Worm (Caenorhabditis elegans) whole organism, late embryonic: Measurements from ENCODE around the gene hot-4.

Source experiments
- C08G9.2 ChIP-seq: sonication (generic microtip); optimal IDR thresholded peaks from 2 replicates; lab custom pipeline; 2016; ENCODE audit warnings: mild to moderate bottlenecking, missing genetic modification characterization, moderate library complexity, missing compliant biosample characterization
- C38D4.7 ChIP-seq: fragments of 200-800 bp; sonication (Bioruptor generic); optimal IDR thresholded peaks from 2 replicates; lab custom pipeline; 2018; ENCODE audit warnings: mild to moderate bottlenecking, missing genetic modification characterization, moderate library complexity, missing compliant biosample characterization
- F13H6.1 ChIP-seq: sonication (generic microtip); optimal IDR thresholded peaks from 2 replicates; lab custom pipeline; 2016; ENCODE audit warnings: missing genetic modification characterization, missing compliant biosample characterization
- K02D7.2 ChIP-seq: sonication (generic microtip); optimal IDR thresholded peaks from 2 replicates; lab custom pipeline; 2017; ENCODE audit warnings: mild to moderate bottlenecking, missing genetic modification characterization, missing compliant biosample characterization
- K09A11.1 ChIP-seq: sonication (generic microtip); optimal IDR thresholded peaks from 2 replicates; lab custom pipeline; 2017; ENCODE audit warnings: antibody characterized with exemption, mild to moderate bottlenecking, missing genetic modification characterization, missing compliant biosample characterization; ENCODE audit not compliant: insufficient read depth
- T23F11.4 ChIP-seq: fragments of 200-800 bp; sonication (Bioruptor generic); optimal IDR thresholded peaks from 2 replicates; lab custom pipeline; 2018; ENCODE audit warnings: mild to moderate bottlenecking, missing genetic modification characterization, missing compliant biosample characterization
- Y22D7AL.16 ChIP-seq: sonication (generic microtip); optimal IDR thresholded peaks from 2 replicates; lab custom pipeline; 2016; ENCODE audit warnings: missing genetic modification characterization, missing compliant biosample characterization
- ama-1 ChIP-seq: fragments of 150-350 bp; optimal IDR thresholded peaks from 2 replicates; lab custom pipeline; 2014
- ceh-2 ChIP-seq: sonication (generic microtip); optimal IDR thresholded peaks from 2 replicates; lab custom pipeline; 2016; ENCODE audit warnings: missing genotype, missing genetic modification characterization, missing compliant biosample characterization
- ceh-22 ChIP-seq: sonication (generic microtip); optimal IDR thresholded peaks from 2 replicates; lab custom pipeline; 2017; ENCODE audit warnings: missing biosample characterization, missing genetic modification characterization
- ceh-24 ChIP-seq: sonication (generic microtip); optimal IDR thresholded peaks from 2 replicates; lab custom pipeline; 2016; ENCODE audit warnings: mild to moderate bottlenecking, missing genetic modification characterization, missing compliant biosample characterization
- ceh-30 ChIP-seq: fragments of 150-350 bp; optimal IDR thresholded peaks from 2 replicates; lab custom pipeline; 2014; ENCODE audit warnings: missing biosample characterization, missing genetic modification characterization
- ceh-34 ChIP-seq: sonication (generic microtip); optimal IDR thresholded peaks from 2 replicates; lab custom pipeline; 2016; ENCODE audit warnings: mild to moderate bottlenecking, missing genetic modification characterization, missing compliant biosample characterization
- ceh-48 ChIP-seq: sonication (generic microtip); optimal IDR thresholded peaks from 2 replicates; lab custom pipeline; 2016; ENCODE audit warnings: missing genetic modification characterization, inconsistent platforms, missing compliant biosample characterization
- ceh-6 ChIP-seq: fragments of 200-800 bp; sonication (Bioruptor generic); optimal IDR thresholded peaks from 2 replicates; lab custom pipeline; 2018; ENCODE audit warnings: mild to moderate bottlenecking, missing genetic modification characterization, missing compliant biosample characterization
- dve-1 ChIP-seq: sonication (generic microtip); optimal IDR thresholded peaks from 2 replicates; lab custom pipeline; 2017; ENCODE audit warnings: antibody characterized with exemption, mild to moderate bottlenecking, missing genetic modification characterization, missing compliant biosample characterization
- elt-2 ChIP-seq: sonication (generic microtip); optimal IDR thresholded peaks from 2 replicates; lab custom pipeline; 2016; ENCODE audit warnings: missing genetic modification reagents, missing genetic modification characterization, missing compliant biosample characterization
- elt-4 ChIP-seq: sonication (generic microtip); optimal IDR thresholded peaks from 2 replicates; lab custom pipeline; 2016; ENCODE audit warnings: missing genetic modification characterization, missing compliant biosample characterization
- fax-1 ChIP-seq: sonication (generic microtip); optimal IDR thresholded peaks from 2 replicates; lab custom pipeline; 2016; ENCODE audit warnings: missing genotype, missing genetic modification characterization, missing compliant biosample characterization
- fkh-10 ChIP-seq: fragments of 150-350 bp; optimal IDR thresholded peaks from 2 replicates; lab custom pipeline; 2014; ENCODE audit warnings: missing biosample characterization, missing genetic modification reagents, missing genetic modification characterization
- gmeb-2 ChIP-seq: sonication (generic microtip); optimal IDR thresholded peaks from 2 replicates; lab custom pipeline; 2016; ENCODE audit warnings: missing genetic modification characterization, inconsistent platforms, missing compliant biosample characterization
- hlh-13 ChIP-seq: fragments of 200-800 bp; sonication (Bioruptor generic); optimal IDR thresholded peaks from 2 replicates; lab custom pipeline; 2018; ENCODE audit warnings: mild to moderate bottlenecking, missing genetic modification characterization, missing compliant biosample characterization
- hlh-15 ChIP-seq: sonication (generic microtip); optimal IDR thresholded peaks from 2 replicates; lab custom pipeline; 2016; ENCODE audit warnings: missing genetic modification characterization, missing compliant biosample characterization
- hlh-30 ChIP-seq: sonication (generic microtip); optimal IDR thresholded peaks from 2 replicates; lab custom pipeline; 2017; ENCODE audit warnings: antibody characterized with exemption, missing genetic modification characterization, missing compliant biosample characterization; ENCODE audit not compliant: insufficient read depth
- hlh-6 ChIP-seq: sonication (generic microtip); optimal IDR thresholded peaks from 2 replicates; lab custom pipeline; 2016; ENCODE audit warnings: missing genotype, missing genetic modification characterization, missing compliant biosample characterization
- hlh-8 ChIP-seq: sonication (generic microtip); optimal IDR thresholded peaks from 2 replicates; lab custom pipeline; 2016; ENCODE audit warnings: missing genotype, missing genetic modification characterization, missing compliant biosample characterization
- mec-3 ChIP-seq: sonication (generic microtip); optimal IDR thresholded peaks from 2 replicates; lab custom pipeline; 2016; ENCODE audit warnings: borderline replicate concordance, missing genetic modification characterization, missing compliant biosample characterization
- nfya-1 ChIP-seq: sonication (generic microtip); optimal IDR thresholded peaks from 2 replicates; lab custom pipeline; 2017; ENCODE audit warnings: missing genetic modification characterization, mild to moderate bottlenecking, missing compliant biosample characterization, antibody characterized with exemption, moderate library complexity
- npax-4 ChIP-seq: sonication (generic microtip); optimal IDR thresholded peaks from 2 replicates; lab custom pipeline; 2016; ENCODE audit warnings: missing genetic modification characterization, missing compliant biosample characterization
- odd-2 ChIP-seq: sonication (generic microtip); optimal IDR thresholded peaks from 2 replicates; lab custom pipeline; 2017; ENCODE audit warnings: antibody characterized with exemption, mild to moderate bottlenecking, missing genetic modification characterization, missing compliant biosample characterization
- pax-1 ChIP-seq: fragments of 150-350 bp; optimal IDR thresholded peaks from 2 replicates; lab custom pipeline; 2014; ENCODE audit warnings: missing biosample characterization, missing genetic modification characterization
- pqm-1 ChIP-seq: sonication (generic microtip); optimal IDR thresholded peaks from 2 replicates; lab custom pipeline; 2016; ENCODE audit warnings: missing genetic modification characterization, missing compliant biosample characterization
- ref-2 ChIP-seq: sonication (generic microtip); optimal IDR thresholded peaks from 2 replicates; lab custom pipeline; 2016; ENCODE audit warnings: missing genetic modification characterization, missing compliant biosample characterization
- sdc-2 ChIP-seq: sonication (generic microtip); optimal IDR thresholded peaks from 2 replicates; lab custom pipeline; 2016; ENCODE audit warnings: missing genotype, missing genetic modification characterization, missing compliant biosample characterization
- sox-4 ChIP-seq: sonication (generic microtip); optimal IDR thresholded peaks from 2 replicates; lab custom pipeline; 2017; ENCODE audit warnings: mild to moderate bottlenecking, missing genetic modification characterization, inconsistent platforms, missing compliant biosample characterization
- syd-9 ChIP-seq: sonication (generic microtip); optimal IDR thresholded peaks from 2 replicates; lab custom pipeline; 2016; ENCODE audit warnings: mild to moderate bottlenecking, missing genetic modification characterization, moderate library complexity, missing compliant biosample characterization
- tbx-2 ChIP-seq: sonication (generic microtip); optimal IDR thresholded peaks from 2 replicates; lab custom pipeline; 2016; ENCODE audit warnings: missing genetic modification characterization, missing compliant biosample characterization
- tbx-7 ChIP-seq: sonication (generic microtip); optimal IDR thresholded peaks from 2 replicates; lab custom pipeline; 2016; ENCODE audit warnings: missing genotype, missing genetic modification characterization, missing compliant biosample characterization
- unc-42 ChIP-seq: sonication (generic microtip); optimal IDR thresholded peaks from 2 replicates; lab custom pipeline; 2016; ENCODE audit warnings: missing genotype, missing genetic modification characterization, missing compliant biosample characterization
- zip-5 ChIP-seq: sonication (generic microtip); optimal IDR thresholded peaks from 2 replicates; lab custom pipeline; 2016; ENCODE audit warnings: missing genetic modification characterization, missing compliant biosample characterization
- ztf-16 ChIP-seq: sonication (generic microtip); optimal IDR thresholded peaks from 2 replicates; lab custom pipeline; 2017; ENCODE audit warnings: missing genetic modification characterization, missing compliant biosample characterization

Gene hot-4

ce11 chrIII:6230870-6231269 is 13.7 kb downstream of the hot-4 start, which contains the start of gene esyt-2:
Gene esyt-2 (minus strand): TSS chrIII:6230970.
- no peak for TF ChIP-seq odd-2
- no peak for TF ChIP-seq hlh-6 (tag; lab: Kevin White, UChicago)
- TF ChIP-seq sdc-2 (tag; lab: Kevin White, UChicago): no peak
- no peak for TF ChIP-seq hlh-13 (GFP tag; lab: Kevin White, UChicago)
- TF ChIP-seq tbx-2: no peak
- no peak for TF ChIP-seq hlh-15 (tag; lab: Kevin White, UChicago)
- TF ChIP-seq ceh-6 (GFP tag; lab: Kevin White, UChicago): no peak
- TF ChIP-seq fkh-10: no peak
- no peak for TF ChIP-seq dve-1
- TF ChIP-seq elt-2 (tag; lab: Kevin White, UChicago): no peak
- TF ChIP-seq pax-1 (tag; lab: Kevin White, UChicago): no peak

- TF ChIP-seq K09A11.1 (no peak), elt-2 (tag; lab: Kevin White, UChicago) (peak; percentile 85), fax-1 (tag; lab: Kevin White, UChicago) (no peak)
Measured at ce11 chrIII:6231880-6232279, 14.7 kb downstream of the hot-4 start.

DNA sequence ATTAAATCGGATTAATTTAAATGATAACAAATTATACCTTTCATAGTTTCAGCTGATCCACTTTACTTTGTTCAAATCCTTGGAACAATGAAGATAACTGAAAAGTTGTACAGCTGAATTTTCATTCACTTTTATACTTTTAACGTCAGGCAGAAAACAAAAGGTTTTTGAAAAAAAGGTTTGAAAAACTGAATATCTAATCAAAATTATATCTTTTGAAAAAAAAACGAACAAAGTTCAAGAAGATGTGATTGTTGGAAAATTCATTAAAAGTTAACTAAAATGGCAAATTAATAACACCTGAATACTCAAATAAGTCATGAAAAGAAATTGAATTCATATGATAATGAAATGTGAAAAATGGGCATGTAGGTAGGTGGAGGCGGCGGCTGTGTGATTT is 19.4 kb downstream of the hot-4 start, which contains the start of gene T12A2.21:
Gene T12A2.21 (minus strand): TSS at position 101 of the 400 bp plus-strand sequence.
- TF ChIP-seq zip-5 (no peak), ztf-16 (tag; lab: Kevin White, UChicago) (no peak), fkh-10 (no peak), ceh-2 (tag; lab: Kevin White, UChicago) (no peak), ama-1 (lab: Kevin White, UChicago) (no peak), sdc-2 (tag; lab: Kevin White, UChicago) (no peak), sox-4 (tag; lab: Kevin White, UChicago) (no peak), C38D4.7 (GFP tag; lab: Kevin White, UChicago) (no peak), ceh-34 (tag; lab: Kevin White, UChicago) (no peak), nfya-1 (tag; lab: Kevin White, UChicago) (no peak), gmeb-2 (tag; lab: Kevin White, UChicago) (no peak), pax-1 (tag; lab: Kevin White, UChicago) (no peak), hlh-8 (tag; lab: Kevin White, UChicago) (no peak), C08G9.2 (tag; lab: Kevin White, UChicago) (no peak), mec-3 (tag; lab: Kevin White, UChicago) (no peak)

DNA sequence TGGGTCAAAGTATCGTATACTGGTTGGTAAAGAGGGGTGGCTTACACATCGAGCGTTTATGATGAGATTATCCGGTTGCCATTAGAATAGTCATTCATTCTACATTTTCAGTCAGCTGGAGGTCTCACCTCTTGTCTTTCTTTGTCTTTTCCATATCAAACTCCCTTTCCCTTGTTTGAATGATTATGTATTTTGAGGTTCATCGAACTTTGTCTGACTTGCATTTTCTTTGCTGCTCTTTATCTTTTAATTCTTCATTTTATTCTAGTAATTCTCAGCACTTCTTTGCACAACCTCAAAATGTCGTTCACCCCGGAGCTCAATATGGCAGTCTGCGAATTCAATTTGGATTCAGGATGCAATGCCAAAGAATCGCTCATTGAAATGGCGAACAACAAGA is 23.3 kb downstream of the hot-4 start, which contains the start of gene T12A2.3:
Gene T12A2.3 (plus strand): TSS at position 301 of the 400 bp plus-strand sequence.
- TF ChIP-seq pqm-1 (tag; lab: Kevin White, UChicago): no peak
- no peak for TF ChIP-seq Y22D7AL.16 (tag; lab: Kevin White, UChicago)
- TF ChIP-seq ceh-48 (tag; lab: Kevin White, UChicago): no peak
- no peak for TF ChIP-seq unc-42 (tag; lab: Kevin White, UChicago)
- no peak for TF ChIP-seq ceh-6 (GFP tag; lab: Kevin White, UChicago)
- no peak for TF ChIP-seq odd-2
- TF ChIP-seq syd-9 (tag; lab: Kevin White, UChicago): no peak
- TF ChIP-seq T23F11.4 (GFP tag; lab: Kevin White, UChicago): no peak
- TF ChIP-seq, all 69 proteins: peak for 0

DNA sequence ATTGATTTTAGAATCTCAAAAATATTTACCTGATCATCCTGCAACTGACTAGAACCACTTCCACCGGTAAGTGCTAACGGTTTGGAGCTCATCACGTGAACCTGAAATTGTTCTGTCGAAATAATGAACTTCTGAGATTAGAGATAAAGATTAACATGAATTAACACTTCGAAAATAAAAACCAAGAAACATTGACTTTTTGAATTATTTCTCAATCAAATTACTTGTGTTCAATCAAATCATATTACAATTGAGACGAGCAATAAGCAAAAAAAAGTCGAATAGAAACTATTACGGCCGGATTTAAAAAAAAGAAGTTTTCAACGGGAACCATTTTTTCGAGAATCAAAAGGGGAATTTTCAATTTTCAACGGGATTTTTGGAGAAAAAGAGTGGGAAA is 28.5 kb downstream of the hot-4 start, which contains the start of gene bcas-2:
Gene bcas-2 (minus strand): TSS at position 101 of the 400 bp plus-strand sequence.
- TF ChIP-seq K02D7.2 (no peak), ceh-6 (GFP tag; lab: Kevin White, UChicago) (no peak), elt-4 (no peak), elt-2 (tag; lab: Kevin White, UChicago) (no peak), ceh-22 (tag; lab: Kevin White, UChicago) (no peak), hlh-30 (tag; lab: Kevin White, UChicago) (no peak), F13H6.1 (tag; lab: Kevin White, UChicago) (no peak), ceh-34 (tag; lab: Kevin White, UChicago) (no peak), hlh-6 (tag; lab: Kevin White, UChicago) (no peak), ceh-30 (tag; lab: Kevin White, UChicago) (no peak), gmeb-2 (tag; lab: Kevin White, UChicago) (no peak), npax-4 (no peak), tbx-7 (tag; lab: Kevin White, UChicago) (no peak), ref-2 (no peak), ceh-24 (tag; lab: Kevin White, UChicago) (no peak)
